Worm (Caenorhabditis elegans) whole organism, L2 larva: ENCODE results near the gene col-96.

Experiments used
- C34F6.9 ChIP-seq: fragments of 150-350 bp; optimal IDR thresholded peaks from 2 replicates; lab custom pipeline; 2014; ENCODE audit warnings: missing biosample characterization, missing genetic modification characterization
- F13H6.1 ChIP-seq: sonication (generic microtip); optimal IDR thresholded peaks from 2 replicates; lab custom pipeline; 2016; ENCODE audit warnings: missing genetic modification characterization, missing compliant biosample characterization
- R02D3.7 ChIP-seq: fragments of 150-350 bp; optimal IDR thresholded peaks from 2 replicates; lab custom pipeline; 2014; ENCODE audit warnings: missing biosample characterization, missing genetic modification characterization
- Y55F3AM.14 ChIP-seq: fragments of 200-800 bp; sonication (Bioruptor generic); optimal IDR thresholded peaks from 2 replicates; lab custom pipeline; 2018; ENCODE audit warnings: mild to moderate bottlenecking, missing genetic modification characterization, missing compliant biosample characterization
- ZK546.5 ChIP-seq: sonication (generic microtip); optimal IDR thresholded peaks from 2 replicates; lab custom pipeline; 2017; ENCODE audit warnings: missing biosample characterization, missing genetic modification characterization
- aly-2 ChIP-seq: fragments of 150-350 bp; optimal IDR thresholded peaks from 2 replicates; lab custom pipeline; 2014; ENCODE audit warnings: missing biosample characterization, missing genetic modification characterization
- blmp-1 ChIP-seq: sonication (generic microtip); optimal IDR thresholded peaks from 2 replicates; lab custom pipeline; 2017; ENCODE audit warnings: missing genetic modification characterization, mild to moderate bottlenecking, missing compliant biosample characterization, antibody characterized with exemption, moderate library complexity; ENCODE audit not compliant: insufficient read depth
- ceh-16 ChIP-seq: fragments of 150-350 bp; optimal IDR thresholded peaks from 2 replicates; lab custom pipeline; 2014; ENCODE audit warnings: missing biosample characterization, missing genetic modification characterization
- ceh-82 ChIP-seq: fragments of 150-350 bp; optimal IDR thresholded peaks from 2 replicates; lab custom pipeline; 2014; ENCODE audit warnings: missing biosample characterization, missing genetic modification characterization
- crh-2 ChIP-seq: sonication (generic microtip); optimal IDR thresholded peaks from 2 replicates; lab custom pipeline; 2017; ENCODE audit warnings: missing biosample characterization, missing genetic modification characterization
- dmd-4 ChIP-seq: sonication (generic microtip); optimal IDR thresholded peaks from 2 replicates; lab custom pipeline; 2017; ENCODE audit warnings: missing biosample characterization, missing genetic modification characterization
- elt-1 ChIP-seq: fragments of 150-350 bp; optimal IDR thresholded peaks from 2 replicates; lab custom pipeline; 2014; ENCODE audit warnings: missing biosample characterization, missing genetic modification characterization
- gmeb-1 ChIP-seq: fragments of 150-350 bp; optimal IDR thresholded peaks from 2 replicates; lab custom pipeline; 2014; ENCODE audit warnings: missing biosample characterization, missing genetic modification characterization
- lin-11 ChIP-seq: fragments of 150-350 bp; sonication (generic microtip); optimal IDR thresholded peaks from 2 replicates; lab custom pipeline; 2014; ENCODE audit warnings: missing biosample characterization, missing genetic modification characterization, inconsistent platforms, mixed read lengths
- lin-13 ChIP-seq: fragments of 150-350 bp; optimal IDR thresholded peaks from 2 replicates; lab custom pipeline; 2014; ENCODE audit warnings: missing biosample characterization, missing genetic modification reagents, missing genetic modification characterization
- lin-39 ChIP-seq: fragments of 150-350 bp; optimal IDR thresholded peaks from 2 replicates; lab custom pipeline; 2014; ENCODE audit warnings: missing biosample characterization, missing genetic modification reagents, missing genetic modification characterization
- lsy-2 ChIP-seq, 2 experiments: fragments of 150-350 bp in 1 of 2; sonication (generic microtip) in 1 of 2; optimal IDR thresholded peaks; 2 replicates each; lab custom pipeline; 2014 to 2017; ENCODE audit warnings: missing biosample characterization in 2 of 2, missing genetic modification characterization in 2 of 2
- mab-5 ChIP-seq: fragments of 150-350 bp; optimal IDR thresholded peaks from 2 replicates; lab custom pipeline; 2014; ENCODE audit warnings: missing biosample characterization, missing genetic modification characterization
- mbf-1 ChIP-seq: sonication (generic microtip); optimal IDR thresholded peaks from 2 replicates; lab custom pipeline; 2017; ENCODE audit warnings: missing biosample characterization, missing genetic modification characterization
- mdl-1 ChIP-seq, 2 experiments: fragments of 150-350 bp in 1 of 2; sonication (generic microtip) in 1 of 2; optimal IDR thresholded peaks; 2 replicates each; lab custom pipeline; 2017; ENCODE audit warnings: missing biosample characterization in 2 of 2, missing genetic modification characterization in 2 of 2
- nhr-10 ChIP-seq: sonication (generic microtip); optimal IDR thresholded peaks from 2 replicates; lab custom pipeline; 2017; ENCODE audit warnings: missing biosample characterization, missing genetic modification characterization
- nhr-129 ChIP-seq: fragments of 150-350 bp; optimal IDR thresholded peaks from 2 replicates; lab custom pipeline; 2014; ENCODE audit warnings: missing biosample characterization, missing genetic modification characterization
- nhr-23 ChIP-seq: fragments of 150-350 bp; optimal IDR thresholded peaks from 2 replicates; lab custom pipeline; 2014; ENCODE audit warnings: missing biosample characterization, missing genetic modification reagents, missing genetic modification characterization
- nhr-237 ChIP-seq: fragments of 150-350 bp; optimal IDR thresholded peaks from 2 replicates; lab custom pipeline; 2014; ENCODE audit warnings: missing biosample characterization, missing genetic modification characterization
- nhr-25 ChIP-seq: fragments of 150-350 bp; sonication (generic microtip); optimal IDR thresholded peaks from 3 replicates; lab custom pipeline; 2014; ENCODE audit warnings: missing biosample characterization, missing genetic modification characterization
- nhr-77 ChIP-seq: fragments of 150-350 bp; optimal IDR thresholded peaks from 2 replicates; lab custom pipeline; 2014; ENCODE audit warnings: missing biosample characterization, missing genetic modification characterization
- peb-1 ChIP-seq: fragments of 150-350 bp; optimal IDR thresholded peaks from 2 replicates; lab custom pipeline; 2014; ENCODE audit warnings: missing biosample characterization, missing genetic modification characterization
- sem-4 ChIP-seq: fragments of 150-350 bp; optimal IDR thresholded peaks from 2 replicates; lab custom pipeline; 2014; ENCODE audit warnings: missing biosample characterization, missing genetic modification reagents, missing genetic modification characterization
- skn-1 ChIP-seq: sonication (generic microtip); optimal IDR thresholded peaks from 2 replicates; lab custom pipeline; 2017; ENCODE audit warnings: missing biosample characterization, missing genetic modification characterization
- sma-3 ChIP-seq: sonication (generic microtip); optimal IDR thresholded peaks from 2 replicates; lab custom pipeline; 2016; ENCODE audit warnings: missing genetic modification reagents, missing genetic modification characterization, missing compliant biosample characterization
- sma-9 ChIP-seq, 2 experiments: fragments of 150-350 bp in 1 of 2; sonication (generic microtip) in 1 of 2; optimal IDR thresholded peaks; 2 replicates each; lab custom pipeline; 2014 to 2016; ENCODE audit warnings: missing genetic modification characterization in 2 of 2, mild to moderate bottlenecking in 1 of 2, missing biosample characterization in 1 of 2, missing compliant biosample characterization in 1 of 2, missing genetic modification reagents in 1 of 2, moderate library complexity in 1 of 2
- snpc-4 ChIP-seq: fragments of 150-350 bp; optimal IDR thresholded peaks from 2 replicates; lab custom pipeline; 2014; ENCODE audit warnings: missing biosample characterization, missing genetic modification characterization
- unc-39 ChIP-seq: fragments of 150-350 bp; optimal IDR thresholded peaks from 2 replicates; lab custom pipeline; 2014; ENCODE audit warnings: missing biosample characterization, missing genetic modification characterization
- unc-55 ChIP-seq: fragments of 150-350 bp; sonication (generic microtip); optimal IDR thresholded peaks from 3 replicates; lab custom pipeline; 2014; ENCODE audit warnings: missing biosample characterization, missing genetic modification reagents, missing genetic modification characterization
- unc-62 ChIP-seq: fragments of 150-350 bp; optimal IDR thresholded peaks from 2 replicates; lab custom pipeline; 2014; ENCODE audit warnings: missing biosample characterization, missing genetic modification reagents, missing genetic modification characterization
- zag-1 ChIP-seq: fragments of 150-350 bp; optimal IDR thresholded peaks from 2 replicates; lab custom pipeline; 2014; ENCODE audit warnings: missing biosample characterization, missing genetic modification characterization
- ztf-1 ChIP-seq: fragments of 200-800 bp; sonication (Bioruptor generic); conservative IDR thresholded peaks from 2 replicates; pipeline ENCODE4 v1.3.6; 2022; ENCODE audit warnings: missing genetic modification characterization, missing compliant biosample characterization
- ztf-11 ChIP-seq: sonication (generic microtip); optimal IDR thresholded peaks from 2 replicates; lab custom pipeline; 2017; ENCODE audit warnings: missing biosample characterization, missing genetic modification characterization
- ztf-4 ChIP-seq: fragments of 150-350 bp; optimal IDR thresholded peaks from 2 replicates; lab custom pipeline; 2014; ENCODE audit warnings: missing biosample characterization, missing genetic modification characterization

The col-96 gene

ce11 chrIII:11666819-11667218, 39.7 kb downstream of the col-96 start:
- TF ChIP-seq ceh-82 (tag; lab: Kevin White, UChicago) (no peak), blmp-1 (peak; percentile 70)

- TF ChIP-seq mbf-1 (tag; lab: Kevin White, UChicago) (no peak), crh-2 (tag; lab: Kevin White, UChicago) (peak; percentile 18), lsy-2 (tag; optimal IDR thresholded peaks at IDR 0.05; lab: Kevin White, UChicago) (peak in 1 of 2 experiments; percentile 26), peb-1 (tag; lab: Kevin White, UChicago) (no peak), Y55F3AM.14 (GFP tag; lab: Kevin White, UChicago) (no peak), sem-4 (tag; lab: Kevin White, UChicago) (peak; percentile 39), ceh-16 (tag; lab: Kevin White, UChicago) (no peak), mab-5 (tag; lab: Kevin White, UChicago) (no peak), unc-62 (GFP tag; lab: Kevin White, UChicago) (no peak), sma-9 (GFP tag; optimal IDR thresholded peaks at IDR 0.05; lab: Kevin White, UChicago) (no peak), sma-9 (tag; optimal IDR thresholded peaks at IDR 0.05; lab: Kevin White, UChicago) (no peak), nhr-10 (no peak), unc-55 (GFP tag; lab: Kevin White, UChicago) (no peak), nhr-25 (no peak), C34F6.9 (tag; lab: Kevin White, UChicago) (peak; percentile 31), unc-39 (tag; lab: Kevin White, UChicago) (no peak)
Measured at ce11 chrIII:11663400-11663799, 43.2 kb downstream of the col-96 start.

ce11 chrIII:11660736-11661135, 45.8 kb downstream of the col-96 start:
- TF ChIP-seq gmeb-1 (tag; lab: Kevin White, UChicago) (no peak), nhr-129 (tag; lab: Kevin White, UChicago) (peak; percentile 73), C34F6.9 (tag; lab: Kevin White, UChicago) (peak; percentile 32), sma-3 (GFP tag; lab: Kevin White, UChicago) (no peak), ceh-82 (tag; lab: Kevin White, UChicago) (no peak), elt-1 (tag; lab: Kevin White, UChicago) (no peak), aly-2 (no peak), sma-9 (GFP tag; optimal IDR thresholded peaks at IDR 0.05; lab: Kevin White, UChicago) (peak; percentile 9), sma-9 (tag; optimal IDR thresholded peaks at IDR 0.05; lab: Kevin White, UChicago) (no peak), F13H6.1 (tag; lab: Kevin White, UChicago) (no peak), ztf-1 (GFP tag; lab: Robert Waterston, UW) (no peak), lin-13 (no peak), lsy-2 (tag; optimal IDR thresholded peaks at IDR 0.05; lab: Kevin White, UChicago) (peak in 1 of 2 experiments; percentile 19), nhr-237 (no peak), unc-62 (GFP tag; lab: Kevin White, UChicago) (no peak), unc-39 (tag; lab: Kevin White, UChicago) (no peak), skn-1 (no peak), zag-1 (tag; lab: Kevin White, UChicago) (no peak), ztf-4 (tag; lab: Kevin White, UChicago) (no peak), snpc-4 (tag; lab: Kevin White, UChicago) (no peak), ztf-11 (no peak), ZK546.5 (tag; lab: Kevin White, UChicago) (no peak), nhr-77 (no peak), nhr-23 (tag; lab: Kevin White, UChicago) (no peak), R02D3.7 (no peak), mdl-1 (tag; optimal IDR thresholded peaks at IDR 0.05; lab: Kevin White, UChicago) (no peak)

- TF ChIP-seq gmeb-1 (tag; lab: Kevin White, UChicago), result no peak
- no peak for TF ChIP-seq dmd-4 (tag; lab: Kevin White, UChicago)
- no peak for TF ChIP-seq sem-4 (tag; lab: Kevin White, UChicago)
- no peak for TF ChIP-seq R02D3.7
- TF ChIP-seq blmp-1, result no peak
- TF ChIP-seq lin-11 (tag; lab: Kevin White, UChicago), result no peak
- no peak for TF ChIP-seq nhr-10
- TF ChIP-seq lsy-2 (tag; optimal IDR thresholded peaks at IDR 0.05; lab: Kevin White, UChicago), result no peak
- TF ChIP-seq lin-39 (tag; lab: Kevin White, UChicago), result no peak
- TF ChIP-seq lin-13, result no peak
- TF ChIP-seq unc-55 (GFP tag; lab: Kevin White, UChicago), result no peak
- no peak for TF ChIP-seq aly-2
Measured at ce11 chrIII:11659804-11660203, 46.8 kb downstream of the col-96 start.
